Fruit fly (Drosophila melanogaster) whole organism, embryonic: ENCODE measurements around the gene CG9263.

Source experiments
- Atf6 ChIP-seq: fragments of 200-800 bp; sonication (Bioruptor generic); IDR thresholded peaks from 2 replicates; pipeline ENCODE4 v1.3.6; 2022; ENCODE audit warnings: missing biosample characterization, missing genetic modification characterization
- Awh ChIP-seq: fragments of 200-800 bp; sonication (Bioruptor generic); IDR thresholded peaks from 2 replicates; pipeline ENCODE4, ENCODE4 v1.3.6; 2022; ENCODE audit warnings: missing biosample characterization, missing genetic modification characterization
- CG10321 ChIP-seq: fragments of 200-800 bp; sonication (Bioruptor generic); IDR thresholded peaks from 2 replicates; pipeline ENCODE4 v1.3.6; 2022; ENCODE audit warnings: missing biosample characterization, missing genetic modification characterization
- CG12104 ChIP-seq: fragments of 200-800 bp; sonication (Bioruptor generic); optimal IDR thresholded peaks from 3 replicates; lab custom pipeline; 2016; ENCODE audit warnings: missing biosample characterization, missing genetic modification characterization
- CG13287 ChIP-seq: fragments of 200-800 bp; sonication (Bioruptor generic); IDR thresholded peaks from 2 replicates; pipeline ENCODE4 v1.3.6; 2022; ENCODE audit warnings: missing biosample characterization, missing genetic modification characterization; ENCODE audit not compliant: partially characterized antibody
- CG1603 ChIP-seq: fragments of 200-800 bp; sonication (Bioruptor generic); optimal IDR thresholded peaks from 2 replicates; lab custom pipeline; 2019; ENCODE audit warnings: missing biosample characterization, mild to moderate bottlenecking, missing genetic modification characterization, moderate library complexity
- CG18011 ChIP-seq: fragments of 200-800 bp; sonication (Bioruptor generic); optimal IDR thresholded peaks from 2 replicates; lab custom pipeline; 2017; ENCODE audit warnings: missing biosample characterization, missing genetic modification characterization, mild to moderate bottlenecking, moderate library complexity, missing genotype
- CG2199 ChIP-seq: fragments of 200-800 bp; sonication (Bioruptor generic); IDR thresholded peaks from 3 replicates; pipeline ENCODE4 v1.3.6; 2022; ENCODE audit warnings: missing biosample characterization, missing genetic modification characterization
- CG32767 ChIP-seq: fragments of 200-800 bp; sonication (Bioruptor generic); IDR thresholded peaks from 2 replicates; pipeline ENCODE4 v1.3.6; 2022; ENCODE audit warnings: missing biosample characterization, missing genetic modification characterization
- CG33213 ChIP-seq: fragments of 200-800 bp; sonication (Bioruptor generic); optimal IDR thresholded peaks from 3 replicates; lab custom pipeline; 2016; ENCODE audit warnings: missing biosample characterization, missing genetic modification characterization
- CG3847 ChIP-seq: fragments of 200-800 bp; sonication (Bioruptor generic); IDR thresholded peaks from 2 replicates; pipeline ENCODE4 v1.3.6; 2022; ENCODE audit warnings: missing biosample characterization, missing genetic modification characterization
- CG42726 ChIP-seq: fragments of 200-800 bp; sonication (Bioruptor generic); IDR thresholded peaks from 2 replicates; pipeline ENCODE4 v1.3.6; 2022; ENCODE audit warnings: missing biosample characterization, missing genetic modification characterization; ENCODE audit not compliant: partially characterized antibody
- CG4707 ChIP-seq: fragments of 200-800 bp; sonication (Bioruptor generic); optimal IDR thresholded peaks from 2 replicates; lab custom pipeline; 2018; ENCODE audit warnings: missing biosample characterization, mild to moderate bottlenecking, missing genetic modification characterization, moderate library complexity
- CG4854 ChIP-seq: fragments of 200-800 bp; sonication (Bioruptor generic); optimal IDR thresholded peaks from 2 replicates; lab custom pipeline; 2016; ENCODE audit warnings: missing biosample characterization, missing genetic modification characterization, inconsistent platforms
- CG6765 ChIP-seq: fragments of 200-800 bp; sonication (Bioruptor generic); optimal IDR thresholded peaks from 3 replicates; lab custom pipeline; 2017; ENCODE audit warnings: missing biosample characterization, mild to moderate bottlenecking, missing genetic modification characterization
- CG7963 ChIP-seq: fragments of 200-800 bp; sonication (Bioruptor generic); IDR thresholded peaks from 3 replicates; pipeline ENCODE4 v1.3.6; 2022; ENCODE audit warnings: missing biosample characterization, missing genetic modification characterization; ENCODE audit not compliant: partially characterized antibody
- CG9609 ChIP-seq: fragments of 200-800 bp; sonication (Bioruptor generic); optimal IDR thresholded peaks from 3 replicates; lab custom pipeline; 2016; ENCODE audit warnings: missing biosample characterization, missing genetic modification characterization
- Camta ChIP-seq: fragments of 200-800 bp; sonication (Bioruptor generic); optimal IDR thresholded peaks from 2 replicates; lab custom pipeline; 2016; ENCODE audit warnings: missing biosample characterization, missing genetic modification characterization
- Dad ChIP-seq: fragments of 200-800 bp; sonication (Bioruptor generic); optimal IDR thresholded peaks from 3 replicates; lab custom pipeline; 2016; ENCODE audit warnings: missing biosample characterization, missing genetic modification characterization
- Dek ChIP-seq: fragments of 200-800 bp; sonication (Bioruptor generic); optimal IDR thresholded peaks from 3 replicates; lab custom pipeline; 2019; ENCODE audit warnings: missing biosample characterization, mild to moderate bottlenecking, missing genetic modification characterization, moderate library complexity
- Dip3 ChIP-seq: fragments of 200-800 bp; sonication (Bioruptor generic); optimal IDR thresholded peaks from 3 replicates; lab custom pipeline; 2016; ENCODE audit warnings: missing biosample characterization, missing genetic modification characterization
- Doc3 ChIP-seq: fragments of 200-800 bp; sonication (Bioruptor generic); IDR thresholded peaks from 3 replicates; pipeline ENCODE4 v1.3.6; 2022; ENCODE audit warnings: missing biosample characterization, missing genetic modification characterization; ENCODE audit not compliant: partially characterized antibody
- Drgx ChIP-seq: fragments of 200-800 bp; sonication (Bioruptor generic); IDR thresholded peaks from 2 replicates; pipeline ENCODE4 v1.3.6; 2022; ENCODE audit warnings: missing biosample characterization, missing genetic modification characterization
- Gsc ChIP-seq: fragments of 200-800 bp; sonication (Bioruptor generic); IDR thresholded peaks from 2 replicates; pipeline ENCODE4 v1.3.6; 2022; ENCODE audit warnings: missing biosample characterization, missing genetic modification characterization
- HLH54F ChIP-seq: fragments of 200-800 bp; sonication (Bioruptor generic); optimal IDR thresholded peaks from 3 replicates; lab custom pipeline; 2016; ENCODE audit warnings: missing biosample characterization, missing genetic modification characterization
- Hey ChIP-seq: fragments of 200-800 bp; sonication (Bioruptor generic); optimal IDR thresholded peaks from 3 replicates; lab custom pipeline; 2018; ENCODE audit warnings: missing biosample characterization, mild to moderate bottlenecking, missing genetic modification characterization
- Kr ChIP-seq: fragments of 200-800 bp; sonication (Bioruptor generic); optimal IDR thresholded peaks from 2 replicates; lab custom pipeline; 2017; ENCODE audit warnings: missing biosample characterization, mild to moderate bottlenecking, missing genetic modification characterization
- MTF-1 ChIP-seq: fragments of 200-800 bp; sonication (Bioruptor generic); optimal IDR thresholded peaks from 2 replicates; lab custom pipeline; 2018; ENCODE audit warnings: missing biosample characterization, mild to moderate bottlenecking, missing genetic modification characterization, borderline replicate concordance
- Nf-YB ChIP-seq: fragments of 200-800 bp; sonication (Bioruptor generic); optimal IDR thresholded peaks from 3 replicates; lab custom pipeline; 2019; ENCODE audit warnings: missing biosample characterization, mild to moderate bottlenecking, missing genetic modification characterization, moderate library complexity
- Oli ChIP-seq: fragments of 200-800 bp; sonication (Bioruptor generic); optimal IDR thresholded peaks from 2 replicates; lab custom pipeline; 2018; ENCODE audit warnings: missing biosample characterization, mild to moderate bottlenecking, missing genetic modification characterization, moderate library complexity
- Six4 ChIP-seq: fragments of 200-800 bp; sonication (Bioruptor generic); optimal IDR thresholded peaks from 2 replicates; lab custom pipeline; 2016; ENCODE audit warnings: missing biosample characterization, missing genetic modification characterization
- bcd ChIP-seq: fragments of 200-800 bp; sonication (Bioruptor generic); optimal IDR thresholded peaks from 2 replicates; lab custom pipeline; 2017; ENCODE audit warnings: missing biosample characterization, mild to moderate bottlenecking, missing genetic modification characterization
- danr ChIP-seq: fragments of 200-800 bp; sonication (Bioruptor generic); IDR thresholded peaks from 2 replicates; pipeline ENCODE4 v1.3.6; 2022; ENCODE audit warnings: missing biosample characterization, missing genetic modification characterization
- dimm ChIP-seq: fragments of 200-800 bp; sonication (Bioruptor generic); IDR thresholded peaks from 2 replicates; pipeline ENCODE4 v1.3.6; 2022; ENCODE audit warnings: missing biosample characterization, missing genetic modification characterization
- ewg ChIP-seq: fragments of 200-800 bp; sonication (Bioruptor generic); optimal IDR thresholded peaks from 3 replicates; lab custom pipeline; 2017; ENCODE audit warnings: mild to moderate bottlenecking, missing biosample characterization, missing genetic modification reagents, missing genetic modification characterization
- ftz-f1 ChIP-seq: fragments of 200-800 bp; sonication (Bioruptor generic); optimal IDR thresholded peaks from 2 replicates; lab custom pipeline; 2016; ENCODE audit warnings: missing biosample characterization, missing genetic modification characterization
- lilli ChIP-seq: fragments of 200-800 bp; sonication (Bioruptor generic); optimal IDR thresholded peaks from 3 replicates; lab custom pipeline; 2016; ENCODE audit warnings: missing biosample characterization, missing genetic modification characterization
- nerfin-2 ChIP-seq: fragments of 200-800 bp; sonication (Bioruptor generic); IDR thresholded peaks from 2 replicates; pipeline ENCODE4 v1.3.6; 2022; ENCODE audit warnings: missing biosample characterization, missing genetic modification characterization; ENCODE audit not compliant: partially characterized antibody
- onecut ChIP-seq: fragments of 200-800 bp; sonication (Bioruptor generic); IDR thresholded peaks from 2 replicates; pipeline ENCODE4 v1.3.6; 2022; ENCODE audit warnings: missing biosample characterization, missing genetic modification characterization
- psq ChIP-seq: fragments of 200-800 bp; sonication (Bioruptor generic); optimal IDR thresholded peaks from 2 replicates; lab custom pipeline; 2017; ENCODE audit warnings: missing biosample characterization, missing genetic modification characterization
- schlank ChIP-seq: fragments of 200-800 bp; sonication (Bioruptor generic); optimal IDR thresholded peaks from 2 replicates; lab custom pipeline; 2018; ENCODE audit warnings: missing biosample characterization, mild to moderate bottlenecking, missing genetic modification characterization
- tap ChIP-seq: fragments of 200-800 bp; optimal IDR thresholded peaks from 3 replicates; lab custom pipeline; 2019; ENCODE audit warnings: missing biosample characterization, mild to moderate bottlenecking, missing genetic modification characterization, moderate library complexity
- wdn ChIP-seq: fragments of 200-800 bp; sonication (Bioruptor generic); IDR thresholded peaks from 2 replicates; pipeline ENCODE4 v1.3.6; 2022; ENCODE audit warnings: missing biosample characterization, missing genetic modification characterization
- wek ChIP-seq: fragments of 200-800 bp; sonication (Bioruptor generic); optimal IDR thresholded peaks from 3 replicates; lab custom pipeline; 2018; ENCODE audit warnings: missing biosample characterization, mild to moderate bottlenecking, missing genetic modification characterization, moderate library complexity
- zf30C ChIP-seq: fragments of 200-800 bp; sonication (Bioruptor generic); optimal IDR thresholded peaks from 3 replicates; lab custom pipeline; 2018; ENCODE audit warnings: missing biosample characterization, mild to moderate bottlenecking, missing genetic modification characterization
- zfh1 ChIP-seq: fragments of 200-800 bp; sonication (Bioruptor generic); IDR thresholded peaks from 3 replicates; pipeline ENCODE4 v1.3.6; 2022; ENCODE audit warnings: missing biosample characterization, missing genetic modification characterization

The CG9263 gene

dm6 chr2L:13549973-13550458 lies 7.6 kb upstream of the CG9263 start, which contains the start of gene kuz (continued):
- TF ChIP-seq CG9609 (GFP tag; lab: Kevin White, UChicago) (no peak), dimm (GFP tag; lab: Robert Waterston, UW) (no peak), CG32767 (GFP tag; lab: Robert Waterston, UW) (peak; percentile 75), Awh (GFP tag; lab: Robert Waterston, UW) (no peak), CG13287 (peak; percentile 63), CG2199 (GFP tag; lab: Robert Waterston, UW) (0 out of 3 replicates have a peak, but pooled peaks have one; percentile 64), lilli (GFP tag; lab: Kevin White, UChicago) (peak; percentile 34), danr (GFP tag; lab: Robert Waterston, UW) (no peak), wek (GFP tag; lab: Kevin White, UChicago) (peak; percentile 42), Drgx (GFP tag; lab: Robert Waterston, UW) (peak; percentile 46; the same call in 1 of the 2 replicates), Hey (tag; lab: Kevin White, UChicago) (peak; percentile 21), CG6765 (peak; percentile 55), CG3847 (GFP tag; lab: Robert Waterston, UW) (no peak), MTF-1 (GFP tag; lab: Kevin White, UChicago) (peak; percentile 54), Dad (GFP tag; lab: Kevin White, UChicago) (peak; percentile 19), psq (GFP tag; lab: Kevin White, UChicago) (no peak)

DNA sequence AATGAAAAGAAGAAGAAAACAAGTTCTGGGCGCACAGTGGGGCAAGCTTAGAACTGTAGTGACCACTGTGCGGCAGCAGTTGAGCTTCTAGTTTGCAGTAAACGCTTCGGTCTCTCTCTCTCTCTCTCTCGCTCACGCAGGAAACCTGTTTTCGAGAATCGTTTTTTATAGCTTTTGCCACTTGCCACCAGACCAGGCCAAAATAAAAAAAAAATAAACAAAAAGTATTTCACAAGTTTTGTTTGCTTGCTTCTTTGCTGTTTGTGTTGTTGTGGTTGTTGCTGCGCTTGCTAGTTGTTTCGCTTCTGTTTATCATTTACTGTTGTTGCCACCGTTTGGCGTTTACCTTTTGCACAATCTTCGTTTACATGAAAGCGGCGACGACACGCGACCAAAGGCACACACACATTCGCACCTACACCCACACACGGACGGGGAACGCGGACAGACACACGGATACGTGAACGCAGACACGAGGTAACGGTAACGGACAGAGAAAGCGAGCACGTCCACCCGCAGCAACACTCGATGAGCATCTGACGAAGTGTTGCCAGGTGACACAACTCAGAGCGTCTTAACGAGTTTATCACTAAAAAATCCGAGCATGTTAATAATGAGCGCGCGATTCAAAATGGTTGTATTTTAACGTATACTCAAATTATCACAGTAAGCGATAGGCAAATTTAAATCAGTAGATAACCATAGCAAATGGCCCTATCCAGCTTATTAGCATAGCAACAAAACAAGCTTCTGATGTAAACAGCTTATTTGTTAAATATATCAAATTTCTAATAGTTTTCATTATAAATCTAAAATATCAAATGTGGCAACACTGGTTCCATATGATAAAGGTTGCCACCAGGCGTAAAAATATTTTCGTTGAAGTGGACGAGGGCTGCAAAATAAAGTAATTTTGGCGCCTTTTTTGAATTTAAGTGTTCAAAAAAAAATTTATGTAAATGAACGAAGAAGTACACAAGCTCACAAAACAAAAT lies 6.7 kb upstream of the CG9263 start, which contains the start of gene B4:
Gene B4 (minus strand): TSS at position 543 of the 995 bp plus-strand sequence.
- no peak for TF ChIP-seq Atf6 (GFP tag; lab: Robert Waterston, UW)
- TF ChIP-seq HLH54F (GFP tag; lab: Kevin White, UChicago): peak; percentile 13
- TF ChIP-seq Oli: no peak
- peak; percentile 73 for TF ChIP-seq CG4707
- TF ChIP-seq tap (tag; lab: Kevin White, UChicago): peak; percentile 27
- 0 out of 2 replicates have a peak, but pooled peaks have one; percentile 35 for TF ChIP-seq CG10321 (GFP tag; lab: Robert Waterston, UW)
- TF ChIP-seq wdn: peak; percentile 58; the same call in 1 of the 2 replicates
- no peak for TF ChIP-seq Nf-YB (GFP tag; lab: Kevin White, UChicago)
- no peak for TF ChIP-seq Six4 (GFP tag; lab: Kevin White, UChicago)
- no peak for TF ChIP-seq Doc3 (GFP tag; lab: Robert Waterston, UW)
- TF ChIP-seq Kr (GFP tag; lab: Kevin White, UChicago): peak; percentile 65
- TF ChIP-seq lilli (GFP tag; lab: Kevin White, UChicago): peak; percentile 6
- TF ChIP-seq CG7963 (GFP tag; lab: Robert Waterston, UW): no peak
- peak; percentile 61 for TF ChIP-seq ftz-f1 (GFP tag; lab: Kevin White, UChicago)
- TF ChIP-seq CG33213 (GFP tag; lab: Kevin White, UChicago): peak; percentile 10
- peak; percentile 34 for TF ChIP-seq CG12104 (GFP tag; lab: Kevin White, UChicago)
- peak; percentile 59 for TF ChIP-seq CG1603 (tag; lab: Kevin White, UChicago)
- TF ChIP-seq CG42726 (GFP tag; lab: Robert Waterston, UW): peak; percentile 77
- TF ChIP-seq ewg: peak; percentile 20
- no peak for TF ChIP-seq Dip3 (GFP tag; lab: Kevin White, UChicago)
- TF ChIP-seq schlank (tag; lab: Kevin White, UChicago): peak; percentile 41
- TF ChIP-seq Dek (tag; lab: Kevin White, UChicago): no peak
- peak; percentile 10 for TF ChIP-seq Camta (GFP tag; lab: Kevin White, UChicago)
- TF ChIP-seq Gsc: no peak
- no peak for TF ChIP-seq zf30C (GFP tag; lab: Kevin White, UChicago)
- no peak for TF ChIP-seq CG18011 (GFP tag; lab: Kevin White, UChicago)
- no peak for TF ChIP-seq bcd (GFP tag; lab: Kevin White, UChicago)
- TF ChIP-seq onecut (GFP tag; lab: Robert Waterston, UW): peak; percentile 37
- peak; percentile 35; the same call in 1 of the 2 replicates for TF ChIP-seq nerfin-2
- TF ChIP-seq zfh1 (GFP tag; lab: Robert Waterston, UW): peak; percentile 32; the same call in 1 of the 3 replicates
- TF ChIP-seq CG4854 (GFP tag; lab: Kevin White, UChicago): peak; percentile 16
